Comparison of ENCODE assay signal across 1 fruit fly cellular context in the genomic region with DNA sequence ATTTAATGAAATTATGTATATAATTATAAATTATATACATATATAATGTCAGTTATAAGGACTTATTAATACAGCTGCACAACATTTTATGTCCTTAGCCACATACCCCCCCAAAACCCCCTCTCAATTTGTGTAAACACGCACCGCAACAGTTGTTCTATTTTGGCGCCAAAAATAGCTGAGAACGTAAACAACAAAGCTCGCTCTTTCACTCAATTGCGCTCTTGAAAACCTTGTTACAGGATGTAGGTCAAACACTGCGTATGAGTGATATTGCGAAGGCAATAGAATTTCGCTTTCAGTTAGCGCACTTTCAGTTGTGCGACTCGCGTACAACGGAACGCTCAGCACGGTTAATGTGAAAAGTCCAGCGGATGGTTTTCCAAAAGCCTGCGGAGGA.
TF ChIP-seq lines count a peak whose summit lies in the region.

A gene (plus strand): TSS at position 332 of the 400 bp plus-strand sequence.

TF ChIP-seq in whole organism, embryonic, 481 proteins besides CTCF, POLR2A, EP300 and RAD21 (continued from another document and continues in another):
- TF ChIP-seq CG1602 (GFP tag; optimal IDR thresholded peaks at IDR 0.05; lab: Kevin White, UChicago) (no peak), peb (GFP tag; IDR thresholded peaks at IDR 0.05; lab: Robert Waterston, UW) (no peak), Hmr (GFP tag; optimal IDR thresholded peaks at IDR 0.05; lab: Kevin White, UChicago) (peak; percentile 83), CG10462 (GFP tag; optimal IDR thresholded peaks at IDR 0.05; lab: Kevin White, UChicago) (no peak), CG10565 (GFP tag; optimal IDR thresholded peaks at IDR 0.05; lab: Kevin White, UChicago) (no peak), ftz-f1 (GFP tag; optimal IDR thresholded peaks at IDR 0.05; lab: Kevin White, UChicago) (peak; percentile 42), CG6791 (GFP tag; IDR thresholded peaks at IDR 0.05; lab: Robert Waterston, UW; ENCODE audit: partially characterized antibody) (no peak), CG8388 (GFP tag; optimal IDR thresholded peaks at IDR 0.05; lab: Kevin White, UChicago) (peak; percentile 15), CG2202 (tag; optimal IDR thresholded peaks at IDR 0.05; lab: Kevin White, UChicago) (no peak), CG8765 (GFP tag; IDR thresholded peaks at IDR 0.05; lab: Robert Waterston, UW) (no peak; the same call in 1 of the 2 replicates), CG8924 (tag; optimal IDR thresholded peaks at IDR 0.05; lab: Kevin White, UChicago) (peak; percentile 23), sob (GFP tag; IDR thresholded peaks at IDR 0.05; lab: Robert Waterston, UW) (peak; percentile 37; the same call in 1 of the 2 replicates), Nf-YA (GFP tag; IDR thresholded peaks at IDR 0.05; lab: Robert Waterston, UW) (no peak), Eip74EF (GFP tag; optimal IDR thresholded peaks at IDR 0.05; lab: Kevin White, UChicago) (no peak), gt (GFP tag; IDR thresholded peaks at IDR 0.05; lab: Robert Waterston, UW) (no peak), fu2 (GFP tag; optimal IDR thresholded peaks at IDR 0.05; lab: Kevin White, UChicago) (no peak), CG8089 (GFP tag; optimal IDR thresholded peaks at IDR 0.05; lab: Kevin White, UChicago) (no peak), Bgb (GFP tag; IDR thresholded peaks at IDR 0.05; lab: Robert Waterston, UW; ENCODE audit: partially characterized antibody) (peak; percentile 61), Atf-2 (GFP tag; optimal IDR thresholded peaks at IDR 0.05; lab: Kevin White, UChicago) (no peak), CG12391 (tag; optimal IDR thresholded peaks at IDR 0.05; lab: Kevin White, UChicago) (peak; percentile 38), CG10366 (GFP tag; IDR thresholded peaks at IDR 0.05; lab: Robert Waterston, UW) (no peak), vvl (GFP tag; IDR thresholded peaks at IDR 0.05; lab: Robert Waterston, UW) (peak; percentile 62), Ravus (GFP tag; IDR thresholded peaks at IDR 0.05; lab: Robert Waterston, UW) (no peak), CG5180 (GFP tag; optimal IDR thresholded peaks at IDR 0.05; lab: Kevin White, UChicago) (no peak), CG11456 (GFP tag; IDR thresholded peaks at IDR 0.05; lab: Robert Waterston, UW) (peak; percentile 53; the same call in 2 of the 3 replicates), CG14667 (GFP tag; IDR thresholded peaks at IDR 0.05; lab: Robert Waterston, UW) (no peak), jigr1 (GFP tag; IDR thresholded peaks at IDR 0.05; lab: Robert Waterston, UW) (no peak), CG9817 (tag; optimal IDR thresholded peaks at IDR 0.05; lab: Kevin White, UChicago) (no peak), nom (GFP tag; optimal IDR thresholded peaks at IDR 0.05; lab: Kevin White, UChicago) (no peak), Usf (GFP tag; optimal IDR thresholded peaks at IDR 0.05; lab: Kevin White, UChicago) (peak; percentile 11), CG11085 (GFP tag; IDR thresholded peaks at IDR 0.05; lab: Robert Waterston, UW) (no peak), CkIIα-i1 (GFP tag; IDR thresholded peaks at IDR 0.05; lab: Robert Waterston, UW) (no peak), Taf1 (GFP tag; IDR thresholded peaks at IDR 0.05; lab: Robert Waterston, UW) (no peak), CoRest (tag; optimal IDR thresholded peaks at IDR 0.05; lab: Kevin White, UChicago) (peak; percentile 0), jing (GFP tag; optimal IDR thresholded peaks at IDR 0.05; lab: Kevin White, UChicago) (no peak), ken (GFP tag; IDR thresholded peaks at IDR 0.05; lab: Robert Waterston, UW) (no peak), CG17912 (GFP tag; optimal IDR thresholded peaks at IDR 0.05; lab: Kevin White, UChicago) (no peak), ase (GFP tag; IDR thresholded peaks at IDR 0.05; lab: Robert Waterston, UW) (peak; percentile 37; the same call in 1 of the 3 replicates), zfh2 (GFP tag; optimal IDR thresholded peaks at IDR 0.05; lab: Kevin White, UChicago) (peak; percentile 34), CG6765 (GFP tag; optimal IDR thresholded peaks at IDR 0.05; lab: Kevin White, UChicago) (no peak), ssp (GFP tag; IDR thresholded peaks at IDR 0.05; lab: Robert Waterston, UW) (no peak), NFAT (GFP tag; IDR thresholded peaks at IDR 0.05; lab: Robert Waterston, UW) (peak; percentile 61), Gug (GFP tag; IDR thresholded peaks at IDR 0.05; lab: Robert Waterston, UW) (peak; percentile 66; the same call in 2 of the 4 replicates), CG18476 (GFP tag; optimal IDR thresholded peaks at IDR 0.05; lab: Kevin White, UChicago) (no peak), D (optimal IDR thresholded peaks at IDR 0.05; lab: Kevin White, UChicago) (no peak), D (GFP tag; optimal IDR thresholded peaks at IDR 0.05; lab: Kevin White, UChicago) (no peak), NC2α (GFP tag; optimal IDR thresholded peaks at IDR 0.05; lab: Kevin White, UChicago) (no peak), CG6254 (GFP tag; optimal IDR thresholded peaks at IDR 0.05; lab: Kevin White, UChicago) (no peak), CG12744 (GFP tag; optimal IDR thresholded peaks at IDR 0.05; lab: Kevin White, UChicago) (no peak), btn (GFP tag; optimal IDR thresholded peaks at IDR 0.05; lab: Kevin White, UChicago) (no peak), CG4854 (GFP tag; optimal IDR thresholded peaks at IDR 0.05; lab: Kevin White, UChicago) (no peak), CG3065 (GFP tag; optimal IDR thresholded peaks at IDR 0.05; lab: Kevin White, UChicago) (no peak), Stat92E (GFP tag; optimal IDR thresholded peaks at IDR 0.05; lab: Kevin White, UChicago) (no peak), vnd (GFP tag; IDR thresholded peaks at IDR 0.05; lab: Robert Waterston, UW; ENCODE audit: partially characterized antibody) (no peak), fru (optimal IDR thresholded peaks at IDR 0.05; lab: Kevin White, UChicago) (no peak), otp (GFP tag; IDR thresholded peaks at IDR 0.05; lab: Robert Waterston, UW) (no peak), Opbp (GFP tag; IDR thresholded peaks at IDR 0.05; lab: Robert Waterston, UW; ENCODE audit: partially characterized antibody) (no peak), CG8281 (tag; optimal IDR thresholded peaks at IDR 0.05; lab: Kevin White, UChicago) (no peak), Hr51 (GFP tag; optimal IDR thresholded peaks at IDR 0.05; lab: Kevin White, UChicago) (peak in 1 of 2 experiments; percentile 57), tx (GFP tag; optimal IDR thresholded peaks at IDR 0.05; lab: Kevin White, UChicago) (no peak), chm (GFP tag; IDR thresholded peaks at IDR 0.05; lab: Robert Waterston, UW) (no peak), trem (tag; optimal IDR thresholded peaks at IDR 0.05; lab: Kevin White, UChicago) (no peak), danr (GFP tag; IDR thresholded peaks at IDR 0.05; lab: Robert Waterston, UW) (no peak), CG12071 (GFP tag; optimal IDR thresholded peaks at IDR 0.05; lab: Kevin White, UChicago) (peak; percentile 33), CG31224 (GFP tag; IDR thresholded peaks at IDR 0.05; lab: Robert Waterston, UW) (peak; percentile 59; the same call in 1 of the 2 replicates), unpg (GFP tag; optimal IDR thresholded peaks at IDR 0.05; lab: Kevin White, UChicago) (peak; percentile 55), CG9215 (GFP tag; IDR thresholded peaks at IDR 0.05; lab: Robert Waterston, UW) (no peak), CG11247 (GFP tag; IDR thresholded peaks at IDR 0.05; lab: Robert Waterston, UW) (0 out of 2 replicates have a peak, but pooled peaks have one; percentile 36), ash1 (GFP tag; optimal IDR thresholded peaks at IDR 0.05; lab: Kevin White, UChicago) (no peak), Dip2 (GFP tag; IDR thresholded peaks at IDR 0.05; lab: Robert Waterston, UW) (no peak), CG3847 (GFP tag; IDR thresholded peaks at IDR 0.05; lab: Robert Waterston, UW) (peak; percentile 14; the same call in 1 of the 2 replicates), sna (GFP tag; IDR thresholded peaks at IDR 0.05; lab: Robert Waterston, UW; ENCODE audit: partially characterized antibody) (no peak), MBD-R2 (GFP tag; IDR thresholded peaks at IDR 0.05; lab: Robert Waterston, UW) (peak; percentile 48; the same call in 1 of the 2 replicates), HLH3B (GFP tag; IDR thresholded peaks at IDR 0.05; lab: Robert Waterston, UW) (no peak), pros (GFP tag; optimal IDR thresholded peaks at IDR 0.05; lab: Kevin White, UChicago) (no peak), schlank (tag; optimal IDR thresholded peaks at IDR 0.05; lab: Kevin White, UChicago) (no peak), onecut (GFP tag; IDR thresholded peaks at IDR 0.05; lab: Robert Waterston, UW) (no peak), CG10267 (tag; optimal IDR thresholded peaks at IDR 0.05; lab: Kevin White, UChicago) (no peak), al (GFP tag; IDR thresholded peaks at IDR 0.05; lab: Robert Waterston, UW) (0 out of 2 replicates have a peak, but pooled peaks have one; percentile 46), CG34376 (GFP tag; optimal IDR thresholded peaks at IDR 0.05; lab: Kevin White, UChicago) (no peak), CG32767 (GFP tag; IDR thresholded peaks at IDR 0.05; lab: Robert Waterston, UW) (no peak), CG18764 (GFP tag; optimal IDR thresholded peaks at IDR 0.05; lab: Kevin White, UChicago) (no peak), CG16815 (GFP tag; optimal IDR thresholded peaks at IDR 0.05; lab: Kevin White, UChicago) (peak; percentile 43), CrebB (tag; optimal IDR thresholded peaks at IDR 0.05; lab: Kevin White, UChicago) (no peak), CG7357 (GFP tag; IDR thresholded peaks at IDR 0.05; lab: Robert Waterston, UW) (no peak), Gsc (GFP tag; IDR thresholded peaks at IDR 0.05; lab: Robert Waterston, UW) (no peak), CG10321 (GFP tag; IDR thresholded peaks at IDR 0.05; lab: Robert Waterston, UW) (no peak), Meics (GFP tag; optimal IDR thresholded peaks at IDR 0.05; lab: Kevin White, UChicago) (peak; percentile 73), CG4360 (GFP tag; IDR thresholded peaks at IDR 0.05; lab: Robert Waterston, UW) (no peak), ham (GFP tag; IDR thresholded peaks at IDR 0.05; lab: Robert Waterston, UW) (no peak), CG3407 (GFP tag; optimal IDR thresholded peaks at IDR 0.05; lab: Kevin White, UChicago) (no peak), pzg (GFP tag; optimal IDR thresholded peaks at IDR 0.05; lab: Kevin White, UChicago) (no peak), twi (tag; optimal IDR thresholded peaks at IDR 0.05; lab: Kevin White, UChicago) (no peak), emc (GFP tag; optimal IDR thresholded peaks at IDR 0.05; lab: Kevin White, UChicago) (no peak), vfl (GFP tag; optimal IDR thresholded peaks at IDR 0.05; lab: Kevin White, UChicago) (no peak), CG14014 (GFP tag; IDR thresholded peaks at IDR 0.05; lab: Robert Waterston, UW) (peak; percentile 28; the same call in 1 of the 2 replicates), Med (GFP tag; lab: Kevin White, UChicago) (peak; percentile 79), Scr (GFP tag; IDR thresholded peaks at IDR 0.05; lab: Robert Waterston, UW; ENCODE audit: partially characterized antibody) (no peak), GATAe (GFP tag; conservative IDR thresholded peaks at IDR 0.05; lab: Robert Waterston, UW) (no peak), bowl (GFP tag; IDR thresholded peaks at IDR 0.05; lab: Robert Waterston, UW) (no peak), B-H2 (GFP tag; optimal IDR thresholded peaks at IDR 0.05; lab: Kevin White, UChicago) (peak; percentile 5), esg (GFP tag; conservative IDR thresholded peaks at IDR 0.05; lab: Robert Waterston, UW) (no peak), Neu2 (GFP tag; optimal IDR thresholded peaks at IDR 0.05; lab: Kevin White, UChicago; ENCODE audit: borderline replicate concordance) (no peak), CG43689 (GFP tag; IDR thresholded peaks at IDR 0.05; lab: Robert Waterston, UW) (no peak), Spps (tag; optimal IDR thresholded peaks at IDR 0.05; lab: Kevin White, UChicago) (no peak), CHES-1-like (GFP tag; optimal IDR thresholded peaks at IDR 0.05; lab: Kevin White, UChicago) (no peak), gem (tag; optimal IDR thresholded peaks at IDR 0.05; lab: Kevin White, UChicago) (peak; percentile 72), yki (optimal IDR thresholded peaks at IDR 0.05; lab: Kevin White, UChicago) (no peak), cad (GFP tag; optimal IDR thresholded peaks at IDR 0.05; lab: Kevin White, UChicago) (no peak), CG6654 (GFP tag; optimal IDR thresholded peaks at IDR 0.05; lab: Kevin White, UChicago) (no peak), CG30403 (GFP tag; optimal IDR thresholded peaks at IDR 0.05; lab: Kevin White, UChicago) (peak; percentile 21), dati (GFP tag; IDR thresholded peaks at IDR 0.05; lab: Robert Waterston, UW) (no peak), bsh (GFP tag; optimal IDR thresholded peaks at IDR 0.05; lab: Kevin White, UChicago) (peak in 1 of 2 experiments; percentile 13), CG17359 (tag; optimal IDR thresholded peaks at IDR 0.05; lab: Kevin White, UChicago) (peak; percentile 56), Chrac-16 (GFP tag; optimal IDR thresholded peaks at IDR 0.05; lab: Kevin White, UChicago) (no peak), pum (GFP tag; optimal IDR thresholded peaks at IDR 0.05; lab: Kevin White, UChicago) (no peak), ind (GFP tag; optimal IDR thresholded peaks at IDR 0.05; lab: Kevin White, UChicago) (peak; percentile 27), CG16779 (GFP tag; IDR thresholded peaks at IDR 0.05; lab: Robert Waterston, UW) (0 out of 2 replicates have a peak, but pooled peaks have one; percentile 7), CG42726 (GFP tag; IDR thresholded peaks at IDR 0.05; lab: Robert Waterston, UW; ENCODE audit: partially characterized antibody) (no peak), CG17829 (tag; optimal IDR thresholded peaks at IDR 0.05; lab: Kevin White, UChicago) (no peak), YL-1 (GFP tag; optimal IDR thresholded peaks at IDR 0.05; lab: Kevin White, UChicago) (no peak), corto (GFP tag; optimal IDR thresholded peaks at IDR 0.05; lab: Kevin White, UChicago) (no peak), her (GFP tag; optimal IDR thresholded peaks at IDR 0.05; lab: Kevin White, UChicago) (no peak), pan (optimal IDR thresholded peaks at IDR 0.05; lab: Kevin White, UChicago) (no peak), pan (GFP tag; optimal IDR thresholded peaks at IDR 0.05 in 1 of 2, IDR thresholded peaks at IDR 0.05 in 1 of 2) (peak in 1 of 2 experiments; percentile 55), gsb (GFP tag; IDR thresholded peaks at IDR 0.05; lab: Robert Waterston, UW) (no peak), eyg (GFP tag; optimal IDR thresholded peaks at IDR 0.05; lab: Kevin White, UChicago) (no peak), eve (GFP tag; optimal IDR thresholded peaks at IDR 0.05; lab: Kevin White, UChicago) (no peak), CG13296 (GFP tag; optimal IDR thresholded peaks at IDR 0.05; lab: Kevin White, UChicago) (peak; percentile 20), kah (GFP tag; optimal IDR thresholded peaks at IDR 0.05; lab: Kevin White, UChicago) (peak; percentile 65)
